Fruit fly (Drosophila melanogaster): ENCODE data around the gene CG14321.

Gene CG14321

DNA sequence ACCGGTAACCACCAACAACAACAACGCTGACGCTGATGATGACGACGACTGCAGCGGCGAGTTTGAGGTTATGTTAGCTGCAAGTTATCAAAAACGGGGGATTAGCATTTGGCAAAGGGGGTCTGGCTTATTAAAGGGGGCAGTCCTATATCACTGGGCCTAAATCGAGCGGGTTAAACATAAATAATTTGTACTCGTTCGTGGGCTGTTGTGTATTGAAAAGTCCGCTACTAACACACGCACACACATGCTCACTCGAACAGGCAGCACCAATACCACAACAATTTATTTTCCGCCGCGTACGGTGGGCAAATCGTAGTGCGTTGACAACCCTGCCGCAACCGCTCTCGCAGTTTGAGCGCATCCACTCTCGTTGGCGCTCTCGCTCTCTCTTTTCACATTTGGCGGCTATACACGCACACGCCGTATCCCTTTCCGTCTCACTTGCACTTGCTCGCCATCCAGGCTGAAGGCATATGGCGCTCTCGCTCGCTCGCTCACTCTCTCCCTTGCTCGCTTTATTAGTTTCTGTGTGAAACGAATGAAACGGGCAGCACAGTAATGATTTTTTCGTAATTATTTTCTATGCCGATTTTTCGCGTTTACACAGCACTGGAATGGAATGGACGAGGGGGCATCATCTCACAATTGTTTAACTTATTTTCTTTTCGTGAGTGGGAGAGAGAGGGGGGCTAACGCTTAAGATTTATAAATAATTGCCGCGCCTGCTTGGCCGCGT is 16.4 kb upstream of the CG14321 start (continued):
- TF ChIP-seq CG2889 (GFP tag; IDR thresholded peaks at IDR 0.05) = no peak
- TF ChIP-seq CG18476 (GFP tag; optimal IDR thresholded peaks at IDR 0.05) = no peak
- no peak for TF ChIP-seq Atf-2 (GFP tag; optimal IDR thresholded peaks at IDR 0.05)
- TF ChIP-seq CG5180 (GFP tag; optimal IDR thresholded peaks at IDR 0.05) = peak; percentile 83
- TF ChIP-seq CG30403 (GFP tag; optimal IDR thresholded peaks at IDR 0.05) = no peak
- no peak for TF ChIP-seq CG42726 (GFP tag; IDR thresholded peaks at IDR 0.05; ENCODE audit: partially characterized antibody)
- peak; percentile 62 for TF ChIP-seq lab (GFP tag; optimal IDR thresholded peaks at IDR 0.05)
- TF ChIP-seq HLH3B (GFP tag; IDR thresholded peaks at IDR 0.05) = no peak
- no peak for TF ChIP-seq Doc3 (GFP tag; IDR thresholded peaks at IDR 0.05; ENCODE audit: partially characterized antibody)
- TF ChIP-seq tgo (GFP tag; IDR thresholded peaks at IDR 0.05) = no peak
- TF ChIP-seq CG11504 (tag; optimal IDR thresholded peaks at IDR 0.05) = peak; percentile 16
- no peak for TF ChIP-seq toy (GFP tag; IDR thresholded peaks at IDR 0.05)
- TF ChIP-seq CG7963 (GFP tag; IDR thresholded peaks at IDR 0.05; ENCODE audit: partially characterized antibody) = no peak
- no peak for TF ChIP-seq org-1 (GFP tag; optimal IDR thresholded peaks at IDR 0.05)
- TF ChIP-seq ato (GFP tag; IDR thresholded peaks at IDR 0.05; ENCODE audit: partially characterized antibody) = no peak
- no peak for TF ChIP-seq Dip2 (GFP tag; IDR thresholded peaks at IDR 0.05)
- TF ChIP-seq CG12071 (GFP tag; optimal IDR thresholded peaks at IDR 0.05) = peak; percentile 39
- no peak for TF ChIP-seq CG9215 (GFP tag; IDR thresholded peaks at IDR 0.05)
- peak; percentile 69 for TF ChIP-seq CG18599 (GFP tag; optimal IDR thresholded peaks at IDR 0.05)
- no peak for TF ChIP-seq slou (GFP tag; optimal IDR thresholded peaks at IDR 0.05)
- peak; percentile 19 for TF ChIP-seq lilli (GFP tag; optimal IDR thresholded peaks at IDR 0.05)
- no peak for TF ChIP-seq kay (GFP tag; optimal IDR thresholded peaks at IDR 0.05)
- TF ChIP-seq tap (tag; optimal IDR thresholded peaks at IDR 0.05) = peak; percentile 10
- peak; percentile 6 for TF ChIP-seq HLH54F (GFP tag; optimal IDR thresholded peaks at IDR 0.05)
- TF ChIP-seq psq (GFP tag; optimal IDR thresholded peaks at IDR 0.05) = no peak
- peak; percentile 68 for TF ChIP-seq gsb-n (tag; optimal IDR thresholded peaks at IDR 0.05)
- peak; percentile 41 for TF ChIP-seq pb (GFP tag; optimal IDR thresholded peaks at IDR 0.05)
- peak; percentile 21 for TF ChIP-seq B-H2 (GFP tag; optimal IDR thresholded peaks at IDR 0.05)
- peak; percentile 48 for TF ChIP-seq shn (GFP tag; optimal IDR thresholded peaks at IDR 0.05)
- TF ChIP-seq C15 (GFP tag; IDR thresholded peaks at IDR 0.05) = no peak
- TF ChIP-seq ftz-f1 (GFP tag; optimal IDR thresholded peaks at IDR 0.05) = peak; percentile 77
- TF ChIP-seq Side (GFP tag; optimal IDR thresholded peaks at IDR 0.05) = no peak
- TF ChIP-seq CG7839 (tag; optimal IDR thresholded peaks at IDR 0.05) = no peak
- TF ChIP-seq Bteb2 (GFP tag; optimal IDR thresholded peaks at IDR 0.05) = peak; percentile 49
- no peak for TF ChIP-seq en (GFP tag; optimal IDR thresholded peaks at IDR 0.05)
- peak; percentile 8 for TF ChIP-seq CG10147 (GFP tag; optimal IDR thresholded peaks at IDR 0.05)
- TF ChIP-seq CG5245 (GFP tag; optimal IDR thresholded peaks at IDR 0.05) = no peak
- TF ChIP-seq da (GFP tag; optimal IDR thresholded peaks at IDR 0.05) = no peak
- TF ChIP-seq yki (optimal IDR thresholded peaks at IDR 0.05) = peak; percentile 98
- no peak for TF ChIP-seq sqz (GFP tag; optimal IDR thresholded peaks at IDR 0.05)
- TF ChIP-seq HLHmδ (GFP tag; optimal IDR thresholded peaks at IDR 0.05) = peak; percentile 72
- TF ChIP-seq Hand (GFP tag; optimal IDR thresholded peaks at IDR 0.05) = peak; percentile 15
- no peak for TF ChIP-seq CG18262 (tag; optimal IDR thresholded peaks at IDR 0.05)
- TF ChIP-seq ap (GFP tag; IDR thresholded peaks at IDR 0.05) = no peak
- peak; percentile 31 for TF ChIP-seq grau (tag; optimal IDR thresholded peaks at IDR 0.05)
- no peak for TF ChIP-seq trh (GFP tag; optimal IDR thresholded peaks at IDR 0.05)
- peak; percentile 37 for TF ChIP-seq Hmr (GFP tag; optimal IDR thresholded peaks at IDR 0.05)
- peak; percentile 72 for TF ChIP-seq Nf-YC (tag; optimal IDR thresholded peaks at IDR 0.05)
- peak; percentile 20 for TF ChIP-seq CG7987 (GFP tag; optimal IDR thresholded peaks at IDR 0.05)
- TF ChIP-seq Xbp1 (GFP tag; optimal IDR thresholded peaks at IDR 0.05) = no peak
